Worm (Caenorhabditis elegans) whole organism, midembryonic: ENCODE measurements around the gene rme-2.
"Not testable (repeated sequence)": the region's sequence is repeated elsewhere in the genome, so short reads cannot be mapped to it uniquely, and the experiment has no call there.

ENCODE experiments used
- T22C8.4 ChIP-seq: fragments of 200-800 bp; sonication (Bioruptor generic); IDR thresholded peaks from 2 replicates; pipeline ENCODE4 v1.3.6; 2022; ENCODE audit warnings: missing genetic modification characterization, missing compliant biosample characterization
- cog-1 ChIP-seq: sonication (generic microtip); optimal IDR thresholded peaks from 2 replicates; lab custom pipeline; 2016; ENCODE audit warnings: missing genetic modification characterization, missing compliant biosample characterization
- flt-1 ChIP-seq: fragments of 200-800 bp; sonication (Bioruptor generic); IDR thresholded peaks from 2 replicates; pipeline ENCODE4 v1.3.6; 2022; ENCODE audit warnings: missing genetic modification characterization, missing compliant biosample characterization
- klf-2 ChIP-seq: fragments of 200-800 bp; sonication (Bioruptor generic); conservative IDR thresholded peaks from 2 replicates; pipeline ENCODE4 v1.3.6; 2022; ENCODE audit warnings: missing genetic modification reagents, missing genetic modification characterization, missing compliant biosample characterization
- med-1 ChIP-seq: sonication (generic microtip); optimal IDR thresholded peaks from 2 replicates; lab custom pipeline; 2017; ENCODE audit warnings: missing genetic modification characterization, mild to moderate bottlenecking, missing compliant biosample characterization, antibody characterized with exemption, missing genetic modification reagents; ENCODE audit not compliant: insufficient read depth
- ref-1 ChIP-seq: fragments of 200-800 bp; sonication (Bioruptor generic); conservative IDR thresholded peaks from 2 replicates; pipeline ENCODE4 v1.3.6; 2022; ENCODE audit warnings: missing genetic modification reagents, missing genetic modification characterization, missing compliant biosample characterization
- tab-1 ChIP-seq: fragments of 200-800 bp; sonication (Bioruptor generic); IDR thresholded peaks from 2 replicates; pipeline ENCODE4 v1.3.6; 2022; ENCODE audit warnings: missing genetic modification characterization, missing compliant biosample characterization
- ztf-23 ChIP-seq: fragments of 200-800 bp; sonication (Bioruptor generic); IDR thresholded peaks from 2 replicates; pipeline ENCODE4 v1.3.6; 2022; ENCODE audit warnings: missing genetic modification reagents, missing genetic modification characterization, missing compliant biosample characterization
- ztf-29 ChIP-seq: fragments of 200-800 bp; sonication (Bioruptor generic); IDR thresholded peaks from 2 replicates; pipeline ENCODE4 v1.3.6; 2022; ENCODE audit warnings: missing genetic modification reagents, missing genetic modification characterization, missing compliant biosample characterization

Gene rme-2

DNA sequence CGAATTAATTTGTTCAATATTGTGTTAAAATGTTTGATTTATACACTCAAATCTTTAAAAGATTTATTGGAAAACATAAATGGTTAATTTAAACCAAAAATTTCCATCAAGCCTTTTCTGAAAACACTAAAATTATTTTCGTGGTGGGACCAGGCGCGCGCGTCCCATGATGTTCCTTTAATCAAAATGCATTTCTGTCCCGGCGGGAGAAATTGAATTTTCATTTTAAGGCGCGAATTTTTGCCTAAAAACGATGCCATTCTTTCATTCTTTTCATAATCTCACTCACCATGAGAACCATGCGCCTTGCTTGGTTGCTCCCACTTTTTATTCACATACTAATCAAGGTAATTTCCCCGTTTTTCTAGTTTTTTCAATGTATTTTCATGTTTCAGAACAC lies at the start of gene rme-2:
TSS of gene rme-2 (plus strand) at position 288 of the 400 bp plus-strand sequence.
- TF ChIP-seq klf-2 (no peak), T22C8.4 (GFP tag; lab: Robert Waterston, UW) (no peak), med-1 (no peak), tab-1 (GFP tag; lab: Robert Waterston, UW) (no peak), ref-1 (GFP tag; lab: Robert Waterston, UW) (no peak), ztf-29 (GFP tag; lab: Robert Waterston, UW) (no peak), flt-1 (GFP tag; lab: Robert Waterston, UW) (no peak), ztf-23 (GFP tag; lab: Robert Waterston, UW) (no peak), cog-1 (tag; lab: Kevin White, UChicago) (no peak)

ce11 chrIV:5438705-5439104 lies 31.1 kb upstream of the rme-2 start, which contains the start of gene mgl-3:
TSS of gene mgl-3 (plus strand) at chrIV:5439005.
- TF ChIP-seq med-1, result no peak
- no peak for TF ChIP-seq T22C8.4 (GFP tag; lab: Robert Waterston, UW)

ce11 chrIV:5452667-5453066 lies 17.2 kb upstream of the rme-2 start, which contains the start of gene Y4C6A.4:
TSS of gene Y4C6A.4 (plus strand) at chrIV:5452967.
- TF ChIP-seq klf-2 (no peak), T22C8.4 (GFP tag; lab: Robert Waterston, UW) (no peak), med-1 (no peak), cog-1 (tag; lab: Kevin White, UChicago) (no peak), ztf-29 (GFP tag; lab: Robert Waterston, UW) (no peak), ztf-23 (GFP tag; lab: Robert Waterston, UW) (no peak), tab-1 (GFP tag; lab: Robert Waterston, UW) (no peak), ref-1 (GFP tag; lab: Robert Waterston, UW) (no peak), flt-1 (GFP tag; lab: Robert Waterston, UW) (no peak)

- not testable (repeated sequence) for TF ChIP-seq ztf-23 (GFP tag; lab: Robert Waterston, UW); tab-1 (GFP tag; lab: Robert Waterston, UW); cog-1 (tag; lab: Kevin White, UChicago)
Measured at ce11 chrIV:5455999-5456398, 13.8 kb upstream of the rme-2 start, which contains the start of gene Y4C6A.3. TSS of gene Y4C6A.3 (minus strand) at chrIV:5456099.

DNA sequence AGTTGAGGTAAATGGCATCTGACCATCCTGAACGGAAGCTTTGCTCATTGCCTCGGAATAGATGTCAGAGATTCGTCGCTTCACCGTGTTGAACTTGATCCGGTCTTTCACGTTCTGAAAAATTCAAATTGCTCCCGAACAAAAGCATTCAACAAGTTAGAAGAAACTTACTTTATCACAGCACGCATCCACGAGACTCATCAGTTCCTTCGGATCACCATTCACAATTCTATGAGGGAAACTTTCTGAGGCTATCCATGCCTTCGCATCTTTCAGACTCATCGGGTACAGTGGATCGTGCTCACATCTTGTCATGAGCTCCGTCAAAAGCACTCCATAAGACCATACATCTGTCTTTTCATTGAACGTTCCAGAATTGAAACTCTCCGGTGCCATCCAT lies 7.0 kb upstream of the rme-2 start:
- TF ChIP-seq klf-2, result no peak
- no peak for TF ChIP-seq ztf-29 (GFP tag; lab: Robert Waterston, UW)
- TF ChIP-seq T22C8.4 (GFP tag; lab: Robert Waterston, UW), result no peak
- no peak for TF ChIP-seq flt-1 (GFP tag; lab: Robert Waterston, UW)
- TF ChIP-seq tab-1 (GFP tag; lab: Robert Waterston, UW), result no peak
- no peak for TF ChIP-seq med-1
- TF ChIP-seq ref-1 (GFP tag; lab: Robert Waterston, UW), result no peak
- TF ChIP-seq cog-1 (tag; lab: Kevin White, UChicago), result no peak
- no peak for TF ChIP-seq ztf-23 (GFP tag; lab: Robert Waterston, UW)

DNA sequence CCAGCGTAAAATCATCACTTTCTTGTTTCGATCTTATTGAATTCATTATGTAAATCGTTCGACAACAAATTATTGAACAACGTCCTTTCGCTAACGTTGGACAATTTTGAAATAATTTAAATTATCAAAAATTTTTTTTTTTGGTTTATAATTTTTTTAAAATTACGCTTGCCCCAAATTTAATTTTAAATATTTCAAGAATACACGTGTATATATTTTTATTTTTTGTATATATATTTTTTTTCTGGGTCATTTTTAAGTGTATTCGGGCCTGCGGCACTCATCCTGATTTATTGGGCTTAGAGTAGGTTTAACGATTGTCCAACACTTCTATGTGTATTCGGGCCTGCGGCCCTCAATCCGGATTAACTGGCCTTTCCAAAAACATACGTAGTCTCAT lies 5.4 kb upstream of the rme-2 start, which contains the start of gene Y52D5A.2:
TSS of gene Y52D5A.2 (minus strand) at position 101 of the 400 bp plus-strand sequence.
- not testable (repeated sequence) for TF ChIP-seq tab-1 (GFP tag; lab: Robert Waterston, UW); cog-1 (tag; lab: Kevin White, UChicago); klf-2

ce11 chrIV:5473098-5473497 lies 3.3 kb downstream of the rme-2 start:
- no peak for TF ChIP-seq ztf-23 (GFP tag; lab: Robert Waterston, UW)
- no peak for TF ChIP-seq T22C8.4 (GFP tag; lab: Robert Waterston, UW)
- TF ChIP-seq med-1, result no peak
- no peak for TF ChIP-seq ztf-29 (GFP tag; lab: Robert Waterston, UW)
- no peak for TF ChIP-seq flt-1 (GFP tag; lab: Robert Waterston, UW)

ce11 chrIV:5476468-5476867 lies 6.6 kb downstream of the rme-2 start, which contains the start of gene T11F8.4:
TSS of gene T11F8.4 (minus strand) at chrIV:5476568.
- TF ChIP-seq T22C8.4 (GFP tag; lab: Robert Waterston, UW) (no peak), tab-1 (GFP tag; lab: Robert Waterston, UW) (no peak), flt-1 (GFP tag; lab: Robert Waterston, UW) (no peak), klf-2 (no peak), cog-1 (tag; lab: Kevin White, UChicago) (no peak), ztf-29 (GFP tag; lab: Robert Waterston, UW) (no peak), ztf-23 (GFP tag; lab: Robert Waterston, UW) (no peak), ref-1 (GFP tag; lab: Robert Waterston, UW) (no peak), med-1 (no peak)

DNA sequence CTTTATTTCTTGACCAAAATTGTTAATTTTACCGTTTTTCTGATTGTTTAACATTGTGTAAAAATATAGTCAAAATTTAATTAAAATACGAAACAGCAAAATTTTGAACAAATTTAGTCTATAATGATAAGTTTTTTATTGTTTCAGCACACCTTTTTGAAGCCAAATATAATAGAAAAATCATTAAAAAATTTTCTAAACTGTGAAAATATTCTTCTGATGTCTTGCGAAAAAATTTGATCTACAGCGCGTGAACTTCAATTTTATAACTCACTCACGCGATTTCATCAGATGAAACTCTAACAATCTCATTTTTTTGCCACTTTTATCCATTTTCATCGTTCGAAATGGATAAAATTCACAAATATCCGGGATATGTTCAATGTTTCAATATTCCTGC lies 9.5 kb downstream of the rme-2 start, which contains the start of gene T11F8.1:
TSS of gene T11F8.1 (plus strand) at position 301 of the 400 bp plus-strand sequence.
- TF ChIP-seq klf-2 (no peak), ztf-29 (GFP tag; lab: Robert Waterston, UW) (no peak), cog-1 (tag; lab: Kevin White, UChicago) (no peak), flt-1 (GFP tag; lab: Robert Waterston, UW) (no peak), ztf-23 (GFP tag; lab: Robert Waterston, UW) (no peak), ref-1 (GFP tag; lab: Robert Waterston, UW) (no peak), med-1 (no peak), T22C8.4 (GFP tag; lab: Robert Waterston, UW) (no peak), tab-1 (GFP tag; lab: Robert Waterston, UW) (no peak)

DNA sequence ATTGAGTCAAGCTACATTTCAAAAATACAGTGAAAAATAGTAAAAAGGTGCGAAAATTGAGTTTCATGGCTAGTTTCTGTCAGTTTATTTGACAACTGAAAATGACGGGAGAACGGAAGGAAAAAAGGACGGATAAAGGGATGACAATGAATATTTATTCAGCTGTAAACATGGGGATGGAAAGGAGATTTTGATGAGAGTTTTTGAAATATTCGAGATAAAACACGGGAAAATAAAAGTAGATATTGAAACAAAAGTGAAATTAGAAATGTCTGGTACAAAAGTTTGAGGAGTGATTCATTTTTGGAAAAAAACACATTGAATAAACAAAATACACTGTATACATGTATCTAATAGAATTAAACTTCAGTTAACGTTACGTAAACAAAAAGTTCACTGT lies 12.4 kb downstream of the rme-2 start, which contains the start of gene T11F8.12:
TSS of gene T11F8.12 (minus strand) at position 101 of the 400 bp plus-strand sequence.
- TF ChIP-seq cog-1 (tag; lab: Kevin White, UChicago) (no peak), klf-2 (no peak), ztf-29 (GFP tag; lab: Robert Waterston, UW) (no peak), ztf-23 (GFP tag; lab: Robert Waterston, UW) (no peak), ref-1 (GFP tag; lab: Robert Waterston, UW) (no peak), med-1 (no peak), tab-1 (GFP tag; lab: Robert Waterston, UW) (no peak), T22C8.4 (GFP tag; lab: Robert Waterston, UW) (no peak), flt-1 (GFP tag; lab: Robert Waterston, UW) (no peak)
